Worm (Caenorhabditis elegans) whole organism, L1 larva: Measurements from ENCODE around the gene srh-71.
"Not testable (repeated sequence)": the region's sequence is repeated elsewhere in the genome, so short reads cannot be mapped to it uniquely, and the experiment has no call there.

ENCODE experiments used
- C16A3.4 ChIP-seq: fragments of 150-350 bp; optimal IDR thresholded peaks from 2 replicates; lab custom pipeline; 2014; ENCODE audit warnings: missing biosample characterization, missing genetic modification characterization
- F16B12.6 ChIP-seq: fragments of 150-350 bp; optimal IDR thresholded peaks from 2 replicates; lab custom pipeline; 2014; ENCODE audit warnings: missing biosample characterization, missing genetic modification characterization
- Y116A8C.19 ChIP-seq: sonication (generic microtip); optimal IDR thresholded peaks from 2 replicates; lab custom pipeline; 2016; ENCODE audit warnings: missing compliant biosample characterization, missing genetic modification characterization, borderline replicate concordance
- aha-1 ChIP-seq: fragments of 150-350 bp; optimal IDR thresholded peaks from 2 replicates; lab custom pipeline; 2014; ENCODE audit warnings: missing biosample characterization, missing genetic modification characterization
- aly-2 ChIP-seq: fragments of 150-350 bp; optimal IDR thresholded peaks from 2 replicates; lab custom pipeline; 2014; ENCODE audit warnings: missing biosample characterization, missing genetic modification characterization
- blmp-1 ChIP-seq: fragments of 150-350 bp; optimal IDR thresholded peaks from 2 replicates; lab custom pipeline; 2014; ENCODE audit warnings: missing biosample characterization, missing genetic modification characterization
- ceh-63 ChIP-seq: fragments of 200-800 bp; sonication (Bioruptor generic); optimal IDR thresholded peaks from 2 replicates; lab custom pipeline; 2018; ENCODE audit warnings: mild to moderate bottlenecking, missing genetic modification characterization, missing compliant biosample characterization
- ceh-82 ChIP-seq, 3 experiments: fragments of 150-350 bp in 1 of 3; sonication (generic microtip) in 2 of 3; optimal IDR thresholded peaks; 2 replicates each; lab custom pipeline; 2014 to 2017; ENCODE audit warnings: missing biosample characterization in 3 of 3, missing genetic modification characterization in 3 of 3
- ceh-88 ChIP-seq: fragments of 200-800 bp; sonication (Bioruptor generic); IDR thresholded peaks from 2 replicates; pipeline ENCODE4 v1.3.6; 2022; ENCODE audit warnings: missing genetic modification characterization, missing compliant biosample characterization
- ces-1 ChIP-seq: fragments of 150-350 bp; optimal IDR thresholded peaks from 2 replicates; lab custom pipeline; 2014; ENCODE audit warnings: missing biosample characterization, missing genetic modification reagents, missing genetic modification characterization
- dpl-1 ChIP-seq, 3 experiments: fragments of 150-350 bp in 2 of 3; sonication (generic microtip) in 1 of 3; optimal IDR thresholded peaks; 2 replicates each; lab custom pipeline; 2014 to 2017; ENCODE audit warnings: missing biosample characterization in 3 of 3, missing genetic modification characterization in 3 of 3, missing genetic modification reagents in 3 of 3
- efl-1 ChIP-seq, 4 experiments: fragments of 150-350 bp; optimal IDR thresholded peaks in 3 of 4; peaks in 1 of 4; 1 replicate in 1 of 4; 2 replicates in 3 of 4; lab custom pipeline; 2014; ENCODE audit warnings: missing biosample characterization in 2 of 4, missing genetic modification characterization in 2 of 4, missing genetic modification reagents in 2 of 4
- egl-13 ChIP-seq: sonication (generic microtip); optimal IDR thresholded peaks from 2 replicates; lab custom pipeline; 2016; ENCODE audit warnings: missing genotype, missing genetic modification reagents, missing genetic modification characterization, missing compliant biosample characterization
- egl-27 ChIP-seq, 2 experiments: fragments of 150-350 bp in 1 of 2; sonication (generic microtip); optimal IDR thresholded peaks; 3 replicates each; lab custom pipeline; 2017 to 2018; ENCODE audit warnings: missing biosample characterization in 2 of 2, missing genetic modification characterization in 2 of 2, missing genetic modification reagents in 2 of 2
- elt-3 ChIP-seq, 6 experiments: fragments of 150-350 bp in 1 of 6; sonication (generic microtip); optimal IDR thresholded peaks; 2 replicates each; lab custom pipeline; 2017 to 2018; ENCODE audit warnings: missing biosample characterization in 6 of 6, missing genetic modification characterization in 6 of 6, inconsistent platforms in 1 of 6
- ets-5 ChIP-seq: fragments of 200-800 bp; sonication (Bioruptor generic); IDR thresholded peaks from 2 replicates; pipeline ENCODE4 v1.3.6; 2022; ENCODE audit warnings: missing genetic modification characterization, missing compliant biosample characterization
- fkh-10 ChIP-seq: sonication (generic microtip); optimal IDR thresholded peaks from 2 replicates; lab custom pipeline; 2017; ENCODE audit warnings: missing biosample characterization, missing genetic modification reagents, missing genetic modification characterization
- fos-1 ChIP-seq: fragments of 150-350 bp; optimal IDR thresholded peaks from 2 replicates; lab custom pipeline; 2014; ENCODE audit warnings: missing biosample characterization, missing genetic modification characterization
- hpl-2 ChIP-seq: fragments of 150-350 bp; optimal IDR thresholded peaks from 2 replicates; lab custom pipeline; 2014; ENCODE audit warnings: missing biosample characterization, missing genetic modification reagents, missing genetic modification characterization
- irx-1 ChIP-seq: sonication (generic microtip); optimal IDR thresholded peaks from 2 replicates; lab custom pipeline; 2016; ENCODE audit warnings: missing genetic modification characterization, missing compliant biosample characterization
- lin-13 ChIP-seq: fragments of 150-350 bp; optimal IDR thresholded peaks from 2 replicates; lab custom pipeline; 2014; ENCODE audit warnings: missing biosample characterization, missing genetic modification reagents, missing genetic modification characterization
- lin-35 ChIP-seq, 2 experiments: fragments of 150-350 bp; optimal IDR thresholded peaks; 2 replicates each; lab custom pipeline; 2014; ENCODE audit warnings: missing biosample characterization in 2 of 2, missing genetic modification characterization in 2 of 2, missing genetic modification reagents in 2 of 2
- lsy-2 ChIP-seq, 2 experiments: fragments of 150-350 bp; optimal IDR thresholded peaks; 2 replicates each; lab custom pipeline; 2014; ENCODE audit warnings: missing biosample characterization in 2 of 2, missing genetic modification characterization in 2 of 2
- mab-9 ChIP-seq: fragments of 200-800 bp; sonication (Bioruptor generic); IDR thresholded peaks from 2 replicates; pipeline ENCODE4 v1.3.6; 2022; ENCODE audit warnings: missing genetic modification reagents, missing genetic modification characterization, missing compliant biosample characterization
- mdl-1 ChIP-seq, 2 experiments: fragments of 150-350 bp; optimal IDR thresholded peaks; 2 replicates each; lab custom pipeline; 2014 to 2017; ENCODE audit warnings: missing biosample characterization in 2 of 2, missing genetic modification characterization in 2 of 2, inconsistent platforms in 1 of 2
- mep-1 ChIP-seq: fragments of 150-350 bp; optimal IDR thresholded peaks from 2 replicates; lab custom pipeline; 2014; ENCODE audit warnings: missing biosample characterization, missing genetic modification characterization
- nhr-20 ChIP-seq: sonication (generic microtip); optimal IDR thresholded peaks from 2 replicates; lab custom pipeline; 2016; ENCODE audit warnings: mild to moderate bottlenecking, missing genetic modification characterization, missing compliant biosample characterization
- nhr-237 ChIP-seq: fragments of 150-350 bp; optimal IDR thresholded peaks from 2 replicates; lab custom pipeline; 2014; ENCODE audit warnings: missing biosample characterization, missing genetic modification characterization
- nhr-76 ChIP-seq: sonication (generic microtip); optimal IDR thresholded peaks from 2 replicates; lab custom pipeline; 2017; ENCODE audit warnings: missing biosample characterization, missing genetic modification characterization
- nhr-84 ChIP-seq: sonication (generic microtip); optimal IDR thresholded peaks from 2 replicates; lab custom pipeline; 2017; ENCODE audit warnings: missing biosample characterization, missing genetic modification characterization
- nhr-85 ChIP-seq: sonication (generic microtip); peaks from one replicate; lab custom pipeline; 2016; ENCODE audit warnings: missing genetic modification characterization, inconsistent platforms, missing compliant biosample characterization
- pqm-1 ChIP-seq: sonication (generic microtip); optimal IDR thresholded peaks from 3 replicates; lab custom pipeline; 2017; ENCODE audit warnings: missing biosample characterization, missing genetic modification characterization
- rnt-1 ChIP-seq: sonication (generic microtip); optimal IDR thresholded peaks from 2 replicates; lab custom pipeline; 2016; ENCODE audit warnings: mild to moderate bottlenecking, missing genetic modification characterization, moderate library complexity, missing compliant biosample characterization
- skn-1 ChIP-seq: fragments of 150-350 bp; optimal IDR thresholded peaks from 2 replicates; lab custom pipeline; 2014; ENCODE audit warnings: missing biosample characterization, missing genetic modification characterization
- snpc-4 ChIP-seq: fragments of 150-350 bp; optimal IDR thresholded peaks from 2 replicates; lab custom pipeline; 2014; ENCODE audit warnings: missing biosample characterization, missing genetic modification characterization
- snu-23 ChIP-seq: sonication (generic microtip); optimal IDR thresholded peaks from 2 replicates; lab custom pipeline; 2016; ENCODE audit warnings: missing genetic modification characterization, missing compliant biosample characterization
- swsn-7 ChIP-seq: sonication (generic microtip); optimal IDR thresholded peaks from 2 replicates; lab custom pipeline; 2016; ENCODE audit warnings: missing genetic modification characterization, missing compliant biosample characterization
- tbx-2 ChIP-seq: sonication (generic microtip); optimal IDR thresholded peaks from 2 replicates; lab custom pipeline; 2016; ENCODE audit warnings: missing genetic modification characterization, missing compliant biosample characterization
- unc-130 ChIP-seq: fragments of 150-350 bp; optimal IDR thresholded peaks from 2 replicates; lab custom pipeline; 2017; ENCODE audit warnings: missing biosample characterization, missing genetic modification characterization, inconsistent platforms
- vab-15 ChIP-seq: sonication (generic microtip); optimal IDR thresholded peaks from 2 replicates; lab custom pipeline; 2017; ENCODE audit warnings: missing genotype, mild to moderate bottlenecking, missing genetic modification characterization, missing compliant biosample characterization
- zag-1 ChIP-seq: fragments of 150-350 bp; optimal IDR thresholded peaks from 2 replicates; lab custom pipeline; 2014; ENCODE audit warnings: missing biosample characterization, missing genetic modification characterization
- ztf-4 ChIP-seq: fragments of 150-350 bp; optimal IDR thresholded peaks from 2 replicates; lab custom pipeline; 2014; ENCODE audit warnings: missing biosample characterization, missing genetic modification characterization

Gene srh-71

DNA sequence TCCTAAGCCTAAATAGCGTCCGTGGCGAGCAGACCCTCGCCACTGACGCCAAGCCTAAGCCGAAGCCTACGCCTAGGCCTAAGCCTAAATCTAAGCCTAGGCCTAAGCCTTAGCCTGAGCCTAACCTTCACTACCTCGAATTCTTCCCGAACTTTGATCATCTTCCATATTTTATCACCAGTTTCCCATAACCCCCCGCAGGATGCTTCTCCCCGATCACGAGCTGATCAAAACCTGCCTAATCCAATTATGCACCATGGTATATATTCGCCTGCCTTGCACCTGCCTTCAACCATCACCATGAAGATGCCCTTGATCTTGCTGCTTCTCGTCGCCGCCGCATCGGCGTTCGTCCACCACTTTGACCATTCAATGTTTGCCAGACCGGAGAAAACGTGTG is 3.4 kb downstream of the srh-71 start, which contains the start of gene ins-31:
TSS of gene ins-31 (plus strand) at position 301 of the 400 bp plus-strand sequence.
- TF ChIP-seq vab-15; egl-27 (tag; optimal IDR thresholded peaks at IDR 0.05; lab: Kevin White, UChicago); pqm-1 (tag; lab: Kevin White, UChicago): not testable (repeated sequence)

DNA sequence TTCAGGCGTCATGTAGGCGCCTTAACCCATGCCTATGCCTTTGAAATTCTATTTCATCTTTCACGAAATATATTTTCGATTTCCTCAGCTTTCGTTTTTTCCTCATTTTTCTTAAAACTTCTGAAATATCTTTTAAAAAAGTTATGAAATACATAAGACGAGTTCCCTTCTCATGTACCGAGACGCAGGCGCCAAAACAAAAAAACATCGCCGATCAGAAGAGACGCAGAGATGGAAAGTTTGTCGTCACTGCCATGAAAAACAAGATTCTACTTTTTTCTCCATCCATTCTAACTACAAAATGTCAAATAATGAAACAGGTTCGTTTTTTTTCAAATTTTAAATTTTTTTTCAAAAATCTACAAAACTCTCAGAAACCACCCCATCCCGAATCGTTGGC is 5.7 kb downstream of the srh-71 start, which contains the start of gene chil-24:
TSS of gene chil-24 (plus strand) at position 156 of the 400 bp plus-strand sequence.
- peak; percentile 21 for TF ChIP-seq blmp-1 (tag; lab: Kevin White, UChicago)
- no peak for TF ChIP-seq ceh-82 (tag; optimal IDR thresholded peaks at IDR 0.05; lab: Kevin White, UChicago)
- peak in 1 of 2 experiments; percentile 59 for TF ChIP-seq lin-35 (GFP tag; optimal IDR thresholded peaks at IDR 0.05; lab: Kevin White, UChicago)
- TF ChIP-seq fos-1 (tag; lab: Kevin White, UChicago): no peak
- no peak for TF ChIP-seq pqm-1 (tag; lab: Kevin White, UChicago)
- no peak for TF ChIP-seq nhr-76
- peak in 2 of 3 experiments; percentile 9 to 11 for TF ChIP-seq dpl-1 (GFP tag; optimal IDR thresholded peaks at IDR 0.05; lab: Kevin White, UChicago)
- peak; percentile 16 for TF ChIP-seq snpc-4 (tag; lab: Kevin White, UChicago)
- TF ChIP-seq mdl-1 (tag; optimal IDR thresholded peaks at IDR 0.05; lab: Kevin White, UChicago): peak in 1 of 2 experiments; percentile 16
- TF ChIP-seq irx-1 (tag; lab: Kevin White, UChicago): no peak
- peak; percentile 45 for TF ChIP-seq skn-1 (tag; lab: Kevin White, UChicago)
- no peak for TF ChIP-seq egl-27 (tag; optimal IDR thresholded peaks at IDR 0.05; lab: Kevin White, UChicago)
- TF ChIP-seq efl-1 (optimal IDR thresholded peaks at IDR 0.05; lab: Kevin White, UChicago): peak; percentile 56 to 68
- TF ChIP-seq efl-1 (GFP tag; optimal IDR thresholded peaks at IDR 0.05 in 1 of 2; lab: Kevin White, UChicago): peak; percentile 14 to 92
- peak in 1 of 2 experiments; percentile 36 for TF ChIP-seq lsy-2 (tag; optimal IDR thresholded peaks at IDR 0.05; lab: Kevin White, UChicago)
- no peak for TF ChIP-seq ces-1
- TF ChIP-seq tbx-2 (tag; lab: Kevin White, UChicago): no peak
- TF ChIP-seq snu-23: peak; percentile 44
- TF ChIP-seq mab-9 (GFP tag; lab: Robert Waterston, UW): no peak
- no peak for TF ChIP-seq ceh-88 (GFP tag; lab: Robert Waterston, UW)
- peak; percentile 61 for TF ChIP-seq rnt-1 (tag; lab: Kevin White, UChicago)
- TF ChIP-seq F16B12.6: peak; percentile 13
- no peak for TF ChIP-seq ztf-4
- TF ChIP-seq swsn-7: peak; percentile 5
- no peak for TF ChIP-seq nhr-237
- no peak for TF ChIP-seq zag-1 (tag; lab: Kevin White, UChicago)
- peak; percentile 12 for TF ChIP-seq hpl-2 (GFP tag; lab: Kevin White, UChicago)
- TF ChIP-seq Y116A8C.19 (tag; lab: Kevin White, UChicago): no peak
- TF ChIP-seq mep-1 (tag; lab: Kevin White, UChicago): peak; percentile 33
- TF ChIP-seq aly-2 (tag; lab: Kevin White, UChicago): no peak
- TF ChIP-seq ets-5 (GFP tag; lab: Robert Waterston, UW): no peak
- TF ChIP-seq nhr-20 (tag; lab: Kevin White, UChicago): peak; percentile 53
- TF ChIP-seq ceh-63: no peak
- peak; percentile 77 for TF ChIP-seq nhr-85 (tag; lab: Kevin White, UChicago)
- no peak for TF ChIP-seq egl-13

ce11 chrII:3135293-3135692 is 12.0 kb downstream of the srh-71 start:
- no peak for TF ChIP-seq F16B12.6
- TF ChIP-seq lin-13 (GFP tag; lab: Kevin White, UChicago): no peak
- TF ChIP-seq lsy-2 (tag; optimal IDR thresholded peaks at IDR 0.05; lab: Kevin White, UChicago): no peak
- no peak for TF ChIP-seq mab-9 (GFP tag; lab: Robert Waterston, UW)

DNA sequence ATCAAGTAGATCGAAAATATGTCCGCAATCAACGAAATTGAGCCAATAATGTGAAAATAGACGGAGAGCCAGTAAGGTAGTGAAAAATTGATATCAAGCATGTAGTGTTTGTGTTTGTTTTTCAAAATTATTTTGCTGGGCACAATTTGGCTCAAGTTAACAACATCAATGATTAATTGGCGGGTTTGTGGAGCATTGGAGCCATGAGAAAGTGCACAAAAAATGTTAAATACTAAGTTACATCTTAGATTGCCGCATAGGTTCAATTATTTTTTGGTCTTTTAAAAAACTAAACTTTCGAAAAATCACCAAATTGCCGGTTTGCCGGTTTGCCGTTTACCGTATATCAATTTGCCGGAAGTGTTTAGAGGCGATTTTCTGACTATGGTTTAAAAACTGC is 14.5 kb downstream of the srh-71 start, which contains the start of gene sri-54:
TSS of gene sri-54 (minus strand) at position 101 of the 400 bp plus-strand sequence.
- TF ChIP-seq elt-3 (tag; optimal IDR thresholded peaks at IDR 0.05; lab: Kevin White, UChicago) (no peak), unc-130 (tag; lab: Kevin White, UChicago) (no peak), C16A3.4 (tag; lab: Kevin White, UChicago) (no peak), efl-1 (optimal IDR thresholded peaks at IDR 0.05; lab: Kevin White, UChicago) (no peak), efl-1 (GFP tag; optimal IDR thresholded peaks at IDR 0.05 in 1 of 2; lab: Kevin White, UChicago) (no peak), nhr-84 (tag; lab: Kevin White, UChicago) (no peak), fkh-10 (GFP tag; lab: Kevin White, UChicago) (no peak), ceh-82 (tag; optimal IDR thresholded peaks at IDR 0.05; lab: Kevin White, UChicago) (no peak), aha-1 (tag; lab: Kevin White, UChicago) (no peak), Y116A8C.19 (tag; lab: Kevin White, UChicago) (no peak)
